In the genomic region with DNA sequence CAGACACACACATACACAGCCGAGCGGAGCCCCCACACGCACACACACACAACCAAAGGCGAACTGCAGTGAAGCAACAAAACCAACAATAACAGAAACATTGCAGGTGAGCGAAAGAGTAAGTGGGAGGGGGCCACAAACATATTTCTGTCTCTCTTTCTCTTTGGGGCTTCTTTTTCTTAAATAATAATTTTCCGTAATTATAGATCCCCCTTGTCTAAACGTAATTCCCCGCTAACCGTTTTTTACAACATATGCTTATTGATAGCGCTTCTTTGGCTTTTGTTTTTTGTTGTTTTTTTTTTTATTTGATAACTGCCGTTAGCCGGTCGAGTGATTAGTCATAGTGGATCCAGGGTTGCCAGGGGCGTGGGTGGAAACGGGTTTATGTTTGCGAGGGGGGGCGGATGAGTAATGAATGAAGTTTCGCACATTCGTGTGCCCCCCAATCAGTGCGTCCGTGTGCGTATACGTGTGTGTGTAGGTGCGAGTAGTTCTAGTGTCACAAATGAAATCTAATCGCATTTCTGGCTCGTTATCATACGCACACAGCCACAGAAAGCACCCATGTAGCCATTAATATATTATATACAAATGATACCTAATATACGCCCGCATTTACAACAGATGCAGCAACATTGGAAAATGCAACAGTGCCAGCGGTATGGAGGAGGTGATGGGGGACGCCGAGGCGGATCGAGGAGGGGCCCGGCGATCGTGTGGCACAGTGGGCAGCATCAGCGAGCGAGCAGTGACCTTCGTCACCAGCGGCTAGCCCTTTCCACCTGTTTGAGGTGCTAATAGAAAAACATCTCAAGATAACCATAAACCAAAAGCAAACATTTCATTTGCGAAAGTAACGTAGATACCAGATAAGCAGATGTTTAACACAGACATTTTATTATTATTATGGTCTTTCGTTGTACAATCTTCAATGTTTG, we compare ENCODE assay signal across 1 fruit fly cellular context.
A peak's percentile ranks its signal among the peaks of the same experiment; 100 is the strongest.
TF ChIP-seq lines count a peak whose summit lies in the region.

No protein-coding gene starts in this region.

TF ChIP-seq in whole organism, embryonic, 481 proteins besides CTCF, POLR2A, EP300 and RAD21 (continued from another document):
- TF ChIP-seq CG2889 (GFP tag; IDR thresholded peaks at IDR 0.05; lab: Robert Waterston, UW) = 0 out of 3 replicates have a peak, but pooled peaks have one; percentile 17
- TF ChIP-seq CG10209 (GFP tag; optimal IDR thresholded peaks at IDR 0.05; lab: Kevin White, UChicago) = peak; percentile 20
- no peak for TF ChIP-seq ro (GFP tag; IDR thresholded peaks at IDR 0.05; lab: Robert Waterston, UW)
- TF ChIP-seq jigr1 (GFP tag; IDR thresholded peaks at IDR 0.05; lab: Robert Waterston, UW) = no peak
- no peak for TF ChIP-seq CG4282 (GFP tag; optimal IDR thresholded peaks at IDR 0.05; lab: Kevin White, UChicago)
- no peak for TF ChIP-seq CrebB (tag; optimal IDR thresholded peaks at IDR 0.05; lab: Kevin White, UChicago)
- TF ChIP-seq gsb (GFP tag; IDR thresholded peaks at IDR 0.05; lab: Robert Waterston, UW) = 0 out of 2 replicates have a peak, but pooled peaks have one; percentile 40
- no peak for TF ChIP-seq HmgD (GFP tag; optimal IDR thresholded peaks at IDR 0.05; lab: Kevin White, UChicago)
- TF ChIP-seq CG1024 (GFP tag; IDR thresholded peaks at IDR 0.05; lab: Robert Waterston, UW) = no peak; the same call in 1 of the 2 replicates
- 0 out of 2 replicates have a peak, but pooled peaks have one; percentile 10 for TF ChIP-seq Ptx1 (GFP tag; IDR thresholded peaks at IDR 0.05; lab: Robert Waterston, UW)
- TF ChIP-seq Awh (GFP tag; IDR thresholded peaks at IDR 0.05; lab: Robert Waterston, UW) = no peak
- TF ChIP-seq CG11085 (GFP tag; IDR thresholded peaks at IDR 0.05; lab: Robert Waterston, UW) = no peak
- TF ChIP-seq al (GFP tag; IDR thresholded peaks at IDR 0.05; lab: Robert Waterston, UW) = no peak
- peak; percentile 18; the same call in 1 of the 2 replicates for TF ChIP-seq Bgb (GFP tag; IDR thresholded peaks at IDR 0.05; lab: Robert Waterston, UW; ENCODE audit: partially characterized antibody)
- TF ChIP-seq Doc2 (GFP tag; IDR thresholded peaks at IDR 0.05; lab: Robert Waterston, UW) = no peak
- TF ChIP-seq CG7745 (tag; optimal IDR thresholded peaks at IDR 0.05; lab: Kevin White, UChicago) = no peak
- no peak for TF ChIP-seq sc (optimal IDR thresholded peaks at IDR 0.05; lab: Kevin White, UChicago)
- no peak for TF ChIP-seq sc (GFP tag; optimal IDR thresholded peaks at IDR 0.05; lab: Kevin White, UChicago)
- peak; percentile 79 for TF ChIP-seq Med (GFP tag; lab: Kevin White, UChicago)
- no peak for TF ChIP-seq CG15479 (GFP tag; optimal IDR thresholded peaks at IDR 0.05; lab: Kevin White, UChicago)
- peak; percentile 33; the same call in 2 of the 4 replicates for TF ChIP-seq Gug (GFP tag; IDR thresholded peaks at IDR 0.05; lab: Robert Waterston, UW)
- TF ChIP-seq CG30020 (tag; optimal IDR thresholded peaks at IDR 0.05; lab: Kevin White, UChicago) = no peak
- peak; percentile 60 for TF ChIP-seq CG4707 (GFP tag; optimal IDR thresholded peaks at IDR 0.05; lab: Kevin White, UChicago)
- peak; percentile 21 for TF ChIP-seq HmgZ (tag; optimal IDR thresholded peaks at IDR 0.05; lab: Kevin White, UChicago)
- TF ChIP-seq knrl (GFP tag; IDR thresholded peaks at IDR 0.05; lab: Robert Waterston, UW; ENCODE audit: partially characterized antibody) = no peak
- 0 out of 3 replicates have a peak, but pooled peaks have one; percentile 43 for TF ChIP-seq otp (GFP tag; IDR thresholded peaks at IDR 0.05; lab: Robert Waterston, UW)
- TF ChIP-seq H15 (GFP tag; IDR thresholded peaks at IDR 0.05; lab: Robert Waterston, UW) = 0 out of 3 replicates have a peak, but pooled peaks have one; percentile 18
- TF ChIP-seq CG8478 (optimal IDR thresholded peaks at IDR 0.05; lab: Kevin White, UChicago) = peak; percentile 80
- TF ChIP-seq dpn (GFP tag; optimal IDR thresholded peaks at IDR 0.05; lab: Kevin White, UChicago) = peak in 1 of 2 experiments; percentile 29
- TF ChIP-seq CG12744 (GFP tag; optimal IDR thresholded peaks at IDR 0.05; lab: Kevin White, UChicago) = no peak
- no peak for TF ChIP-seq sna (GFP tag; IDR thresholded peaks at IDR 0.05; lab: Robert Waterston, UW; ENCODE audit: partially characterized antibody)
- TF ChIP-seq lola (GFP tag; optimal IDR thresholded peaks at IDR 0.05; lab: Kevin White, UChicago) = no peak
- TF ChIP-seq CG6813 (GFP tag; optimal IDR thresholded peaks at IDR 0.05; lab: Kevin White, UChicago) = peak; percentile 28
- TF ChIP-seq CG12769 (tag; optimal IDR thresholded peaks at IDR 0.05; lab: Kevin White, UChicago) = peak; percentile 25
- TF ChIP-seq CG6765 (GFP tag; optimal IDR thresholded peaks at IDR 0.05; lab: Kevin White, UChicago) = peak; percentile 28
- TF ChIP-seq CG7839 (tag; optimal IDR thresholded peaks at IDR 0.05; lab: Kevin White, UChicago) = peak; percentile 2
- peak; percentile 14 for TF ChIP-seq pho (GFP tag; optimal IDR thresholded peaks at IDR 0.05; lab: Kevin White, UChicago)
- TF ChIP-seq gem (tag; optimal IDR thresholded peaks at IDR 0.05; lab: Kevin White, UChicago) = peak; percentile 29
- TF ChIP-seq lilli (GFP tag; optimal IDR thresholded peaks at IDR 0.05; lab: Kevin White, UChicago) = peak; percentile 21
- no peak for TF ChIP-seq CG8290 (GFP tag; optimal IDR thresholded peaks at IDR 0.05; lab: Kevin White, UChicago)
- peak in 1 of 2 experiments; percentile 63 for TF ChIP-seq CG8290 (tag; optimal IDR thresholded peaks at IDR 0.05; lab: Kevin White, UChicago)
- peak; percentile 76 for TF ChIP-seq sens (GFP tag; lab: Kevin White, UChicago)
- peak; percentile 37; the same call in 1 of the 2 replicates for TF ChIP-seq E2f1 (GFP tag; IDR thresholded peaks at IDR 0.05; lab: Robert Waterston, UW)
- TF ChIP-seq croc (GFP tag; conservative IDR thresholded peaks at IDR 0.05; lab: Robert Waterston, UW) = no peak
- no peak for TF ChIP-seq wdn (GFP tag; IDR thresholded peaks at IDR 0.05; lab: Robert Waterston, UW)
- TF ChIP-seq Ravus (GFP tag; IDR thresholded peaks at IDR 0.05; lab: Robert Waterston, UW) = no peak
- TF ChIP-seq pros (GFP tag; optimal IDR thresholded peaks at IDR 0.05; lab: Kevin White, UChicago) = no peak
- TF ChIP-seq PHDP (tag; optimal IDR thresholded peaks at IDR 0.05; lab: Kevin White, UChicago) = peak; percentile 7
- TF ChIP-seq Antp (GFP tag; optimal IDR thresholded peaks at IDR 0.05; lab: Kevin White, UChicago) = peak; percentile 4
- peak; percentile 39; the same call in 1 of the 2 replicates for TF ChIP-seq sens-2 (GFP tag; IDR thresholded peaks at IDR 0.05; lab: Robert Waterston, UW)
- no peak for TF ChIP-seq CG7271 (tag; optimal IDR thresholded peaks at IDR 0.05; lab: Kevin White, UChicago)
- peak; percentile 47; the same call in 1 of the 2 replicates for TF ChIP-seq Atf6 (GFP tag; IDR thresholded peaks at IDR 0.05; lab: Robert Waterston, UW)
- TF ChIP-seq az2 (GFP tag; optimal IDR thresholded peaks at IDR 0.05; lab: Kevin White, UChicago) = no peak
- peak; percentile 63 for TF ChIP-seq Drgx (GFP tag; IDR thresholded peaks at IDR 0.05; lab: Robert Waterston, UW)
- TF ChIP-seq CG34376 (GFP tag; optimal IDR thresholded peaks at IDR 0.05; lab: Kevin White, UChicago) = peak; percentile 6
- TF ChIP-seq Mad (GFP tag; optimal IDR thresholded peaks at IDR 0.05; lab: Kevin White, UChicago) = no peak
- peak; percentile 35; the same call in 1 of the 2 replicates for TF ChIP-seq sisA (GFP tag; IDR thresholded peaks at IDR 0.05; lab: Robert Waterston, UW)
- no peak for TF ChIP-seq Adf1 (GFP tag; IDR thresholded peaks at IDR 0.05; lab: Robert Waterston, UW)
- peak; percentile 5 for TF ChIP-seq ind (GFP tag; optimal IDR thresholded peaks at IDR 0.05; lab: Kevin White, UChicago)
- TF ChIP-seq CG16813 (GFP tag; IDR thresholded peaks at IDR 0.05; lab: Robert Waterston, UW; ENCODE audit: partially characterized antibody) = no peak
- TF ChIP-seq C15 (GFP tag; IDR thresholded peaks at IDR 0.05; lab: Robert Waterston, UW) = peak; percentile 48; the same call in 1 of the 3 replicates
- 0 out of 2 replicates have a peak, but pooled peaks have one; percentile 6 for TF ChIP-seq CG16779 (GFP tag; IDR thresholded peaks at IDR 0.05; lab: Robert Waterston, UW)
- TF ChIP-seq CG5953 (GFP tag; IDR thresholded peaks at IDR 0.05; lab: Robert Waterston, UW) = no peak
- peak; percentile 39; the same call in 1 of the 2 replicates for TF ChIP-seq slbo (GFP tag; IDR thresholded peaks at IDR 0.05; lab: Robert Waterston, UW)
- no peak for TF ChIP-seq so (GFP tag; IDR thresholded peaks at IDR 0.05; lab: Robert Waterston, UW)
- TF ChIP-seq bab2 (GFP tag; optimal IDR thresholded peaks at IDR 0.05; lab: Kevin White, UChicago) = peak; percentile 6
- TF ChIP-seq ken (GFP tag; IDR thresholded peaks at IDR 0.05; lab: Robert Waterston, UW) = peak; percentile 21; the same call in 1 of the 3 replicates
- peak; percentile 49 for TF ChIP-seq CG6689 (GFP tag; IDR thresholded peaks at IDR 0.05; lab: Robert Waterston, UW)
- TF ChIP-seq bsh (GFP tag; optimal IDR thresholded peaks at IDR 0.05; lab: Kevin White, UChicago) = peak in 1 of 2 experiments; percentile 15
- TF ChIP-seq grn (GFP tag; optimal IDR thresholded peaks at IDR 0.05; lab: Kevin White, UChicago) = peak; percentile 36
- peak; percentile 25 for TF ChIP-seq NK7.1 (GFP tag; optimal IDR thresholded peaks at IDR 0.05; lab: Kevin White, UChicago)
- no peak for TF ChIP-seq trem (tag; optimal IDR thresholded peaks at IDR 0.05; lab: Kevin White, UChicago)
- TF ChIP-seq Rfx (GFP tag; IDR thresholded peaks at IDR 0.05; lab: Robert Waterston, UW) = peak; percentile 59; the same call in 1 of the 2 replicates
- peak; percentile 73 for TF ChIP-seq sd (tag; optimal IDR thresholded peaks at IDR 0.05; lab: Kevin White, UChicago)
- peak; percentile 26; the same call in 1 of the 2 replicates for TF ChIP-seq CG32532 (GFP tag; IDR thresholded peaks at IDR 0.05; lab: Robert Waterston, UW)
- peak; percentile 94 for TF ChIP-seq GATAe (GFP tag; conservative IDR thresholded peaks at IDR 0.05; lab: Robert Waterston, UW)
TF ChIP-seq in whole organism, embryonic: peak in this region for 90.
